Worm (Caenorhabditis elegans): ENCODE data around the gene slc-36.5.

The slc-36.5 gene

DNA sequence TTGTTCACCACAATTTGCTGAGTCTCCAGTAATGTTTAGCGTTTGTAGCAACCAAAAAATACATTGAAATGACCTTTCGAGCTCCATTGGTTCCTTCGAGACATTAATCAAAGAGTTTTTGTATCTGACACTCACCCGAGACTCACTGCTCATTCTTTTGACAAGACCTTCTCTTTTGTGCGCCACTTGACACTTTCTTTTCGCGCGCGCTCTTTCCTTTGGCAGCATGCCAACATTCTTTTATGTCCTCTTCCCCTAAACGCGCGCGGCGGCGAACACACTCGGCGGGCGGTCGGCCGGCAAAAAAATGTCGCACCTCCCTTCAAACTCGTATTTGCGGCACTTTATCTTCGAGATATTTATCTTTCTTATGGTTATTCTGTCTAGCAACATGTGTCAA is 33.2 kb downstream of the slc-36.5 start (continued):
- TF ChIP-seq cey-2 (tag; optimal IDR thresholded peaks at IDR 0.05; ENCODE audit: borderline replicate concordance, insufficient read depth) (no peak), unc-39 (tag; optimal IDR thresholded peaks at IDR 0.05) (no peak), ceh-32 (tag; optimal IDR thresholded peaks at IDR 0.05; ENCODE audit: poor library complexity) (no peak), D1046.2 (GFP tag; IDR thresholded peaks at IDR 0.05) (no peak), dmd-6 (GFP tag; IDR thresholded peaks at IDR 0.05) (peak; percentile 50; the same call in 1 of the 2 replicates), egl-27 (tag; optimal IDR thresholded peaks at IDR 0.05) (no peak), zag-1 (tag; optimal IDR thresholded peaks at IDR 0.05) (no peak), saeg-2 (GFP tag; IDR thresholded peaks at IDR 0.05) (no peak), snpc-4 (tag; optimal IDR thresholded peaks at IDR 0.05) (no peak), zfp-3 (GFP tag; conservative IDR thresholded peaks at IDR 0.05) (no peak), zip-2 (tag; optimal IDR thresholded peaks at IDR 0.05) (no peak), hlh-11 (tag; optimal IDR thresholded peaks at IDR 0.05) (peak; percentile 26), daf-12 (tag; optimal IDR thresholded peaks at IDR 0.05) (no peak), fos-1 (tag; optimal IDR thresholded peaks at IDR 0.05) (no peak), F26F4.8 (GFP tag; conservative IDR thresholded peaks at IDR 0.05) (no peak), ceh-62 (tag; optimal IDR thresholded peaks at IDR 0.05) (no peak), T26A8.4 (GFP tag; IDR thresholded peaks at IDR 0.05) (no peak), set-16 (GFP tag; IDR thresholded peaks at IDR 0.05) (peak; percentile 48), rbr-2 (tag; optimal IDR thresholded peaks at IDR 0.05) (peak; percentile 38), zfp-2 (tag; optimal IDR thresholded peaks at IDR 0.05) (no peak), Y48G9A.11 (GFP tag; IDR thresholded peaks at IDR 0.05) (no peak), Y5F2A.4 (GFP tag; optimal IDR thresholded peaks at IDR 0.05) (no peak), ZK337.2 (GFP tag; IDR thresholded peaks at IDR 0.05) (no peak), R02D3.7 (tag; optimal IDR thresholded peaks at IDR 0.05) (no peak), ztf-7 (tag; optimal IDR thresholded peaks at IDR 0.05) (no peak), ces-1 (GFP tag; optimal IDR thresholded peaks at IDR 0.05) (no peak), pqm-1 (tag; optimal IDR thresholded peaks at IDR 0.05) (no peak), nhr-42 (GFP tag; IDR thresholded peaks at IDR 0.05) (no peak), mxl-3 (GFP tag; optimal IDR thresholded peaks at IDR 0.05) (no peak), mdt-29 (GFP tag; IDR thresholded peaks at IDR 0.05) (no peak), duxl-1 (tag; optimal IDR thresholded peaks at IDR 0.05; ENCODE audit: poor library complexity) (no peak), daf-19 (GFP tag; conservative IDR thresholded peaks at IDR 0.05) (no peak)

ce11 chrII:6843211-6843610 is 33.6 kb downstream of the slc-36.5 start:
- peak; percentile 8 for TF ChIP-seq nhr-11 (tag; optimal IDR thresholded peaks at IDR 0.05)
- TF ChIP-seq pha-4 (GFP tag; IDR thresholded peaks at IDR 0.05): no peak
- TF ChIP-seq pha-4 (tag; optimal IDR thresholded peaks at IDR 0.05): no peak

ce11 chrII:6842651-6843118 is 34.2 kb downstream of the slc-36.5 start:
- TF ChIP-seq ctbp-1 (GFP tag; IDR thresholded peaks at IDR 0.05) (peak; percentile 60; the same call in 1 of the 2 replicates), mdl-1 (tag; optimal IDR thresholded peaks at IDR 0.05) (peak; percentile 94 to 97), madf-9 (GFP tag; conservative IDR thresholded peaks at IDR 0.05) (no peak), cey-2 (tag; optimal IDR thresholded peaks at IDR 0.05; ENCODE audit: borderline replicate concordance, insufficient read depth) (peak; percentile 94), lin-1 (GFP tag; IDR thresholded peaks at IDR 0.05) (peak; percentile 96), ceh-28 (tag; optimal IDR thresholded peaks at IDR 0.05) (peak; percentile 67), mep-1 (tag; optimal IDR thresholded peaks at IDR 0.05) (peak; percentile 84), unc-62 (GFP tag; optimal IDR thresholded peaks at IDR 0.05 in 1 of 2) (peak in 1 of 2 experiments; percentile 99), unc-62 (tag; optimal IDR thresholded peaks at IDR 0.05) (no peak), zfp-3 (GFP tag; conservative IDR thresholded peaks at IDR 0.05) (0 out of 2 replicates have a peak, but pooled peaks have one; percentile 49), nhr-10 (tag; optimal IDR thresholded peaks at IDR 0.05) (peak; percentile 92), nhr-42 (GFP tag; IDR thresholded peaks at IDR 0.05) (no peak; the same call in 1 of the 2 replicates), hlh-11 (tag; optimal IDR thresholded peaks at IDR 0.05) (peak; percentile 99), egl-43 (GFP tag; IDR thresholded peaks at IDR 0.05) (no peak), attf-4 (tag; optimal IDR thresholded peaks at IDR 0.05) (no peak), F49E8.2 (tag; optimal IDR thresholded peaks at IDR 0.05; ENCODE audit: borderline replicate concordance) (no peak), mxl-2 (GFP tag; conservative IDR thresholded peaks at IDR 0.05) (no peak), tra-1 (GFP tag; IDR thresholded peaks at IDR 0.05) (peak; percentile 99), zfp-2 (tag; optimal IDR thresholded peaks at IDR 0.05) (no peak), hmg-1.1 (GFP tag; IDR thresholded peaks at IDR 0.05) (0 out of 2 replicates have a peak, but pooled peaks have one; percentile 33), T26A8.4 (GFP tag; IDR thresholded peaks at IDR 0.05) (peak; percentile 48), duxl-1 (tag; optimal IDR thresholded peaks at IDR 0.05; ENCODE audit: poor library complexity) (peak; percentile 1)
